Fruit fly (Drosophila melanogaster) whole organism, embryonic: ENCODE data around the gene Dis3l2.

ENCODE experiments used
- ATbp ChIP-seq: fragments of 200-800 bp; sonication (Bioruptor generic); optimal IDR thresholded peaks from 2 replicates; lab custom pipeline; 2017; ENCODE audit warnings: missing biosample characterization, mild to moderate bottlenecking, missing genetic modification characterization, missing genetic modification reagents
- CG12942 ChIP-seq: fragments of 200-800 bp; sonication (Bioruptor generic); optimal IDR thresholded peaks from 3 replicates; lab custom pipeline; 2016; ENCODE audit warnings: missing biosample characterization, missing genetic modification characterization
- CG14667 ChIP-seq: fragments of 200-800 bp; sonication (Bioruptor generic); IDR thresholded peaks from 2 replicates; pipeline ENCODE4 v1.3.6; 2022; ENCODE audit warnings: missing biosample characterization, missing genetic modification characterization
- CG14965 ChIP-seq: fragments of 200-800 bp; sonication (Bioruptor generic); optimal IDR thresholded peaks from 2 replicates; lab custom pipeline; 2016; ENCODE audit warnings: missing biosample characterization, missing genetic modification characterization, borderline replicate concordance
- CG17829 ChIP-seq: fragments of 200-800 bp; optimal IDR thresholded peaks from 2 replicates; lab custom pipeline; 2019; ENCODE audit warnings: missing biosample characterization, mild to moderate bottlenecking, missing genetic modification characterization, moderate library complexity
- CG17912 ChIP-seq: fragments of 200-800 bp; sonication (Bioruptor generic); optimal IDR thresholded peaks from 2 replicates; lab custom pipeline; 2018; ENCODE audit warnings: missing biosample characterization, mild to moderate bottlenecking, missing genetic modification characterization
- CG18476 ChIP-seq: fragments of 200-800 bp; sonication (Bioruptor generic); optimal IDR thresholded peaks from 2 replicates; lab custom pipeline; 2016; ENCODE audit warnings: missing biosample characterization, mild to moderate bottlenecking, missing genetic modification characterization
- CG4707 ChIP-seq: fragments of 200-800 bp; sonication (Bioruptor generic); optimal IDR thresholded peaks from 2 replicates; lab custom pipeline; 2018; ENCODE audit warnings: missing biosample characterization, mild to moderate bottlenecking, missing genetic modification characterization, moderate library complexity
- CG4730 ChIP-seq: fragments of 200-800 bp; sonication (Bioruptor generic); IDR thresholded peaks from 2 replicates; pipeline ENCODE4 v1.3.6; 2022; ENCODE audit warnings: missing biosample characterization, missing genetic modification characterization
- CG6683 ChIP-seq: fragments of 200-800 bp; sonication (Bioruptor generic); optimal IDR thresholded peaks from 2 replicates; lab custom pipeline; 2017; ENCODE audit warnings: missing biosample characterization, mild to moderate bottlenecking, missing genetic modification characterization, missing genetic modification reagents
- CG7271 ChIP-seq: fragments of 200-800 bp; sonication (Bioruptor generic); optimal IDR thresholded peaks from 2 replicates; lab custom pipeline; 2018; ENCODE audit warnings: missing biosample characterization, mild to moderate bottlenecking, missing genetic modification characterization, moderate library complexity
- CG7786 ChIP-seq: fragments of 200-800 bp; sonication (Bioruptor generic); optimal IDR thresholded peaks from 2 replicates; lab custom pipeline; 2016; ENCODE audit warnings: missing biosample characterization, missing genetic modification characterization
- CG7839 ChIP-seq: fragments of 200-800 bp; sonication (Bioruptor generic); optimal IDR thresholded peaks from 3 replicates; lab custom pipeline; 2018; ENCODE audit warnings: missing biosample characterization, mild to moderate bottlenecking, missing genetic modification characterization, moderate library complexity
- CG8388 ChIP-seq: fragments of 200-800 bp; sonication (Bioruptor generic); optimal IDR thresholded peaks from 2 replicates; lab custom pipeline; 2019; ENCODE audit warnings: missing biosample characterization, mild to moderate bottlenecking, missing genetic modification characterization, moderate library complexity
- Dad ChIP-seq: fragments of 200-800 bp; sonication (Bioruptor generic); optimal IDR thresholded peaks from 3 replicates; lab custom pipeline; 2016; ENCODE audit warnings: missing biosample characterization, missing genetic modification characterization
- Dp ChIP-seq: fragments of 200-800 bp; sonication (Bioruptor generic); optimal IDR thresholded peaks from 2 replicates; lab custom pipeline; 2018; ENCODE audit warnings: missing biosample characterization, mild to moderate bottlenecking, missing genetic modification characterization, moderate library complexity
- E2f1 ChIP-seq: fragments of 200-800 bp; sonication (Bioruptor generic); IDR thresholded peaks from 2 replicates; pipeline ENCODE4 v1.3.6; 2022; ENCODE audit warnings: missing biosample characterization, missing genetic modification characterization
- Ets97D ChIP-seq: fragments of 200-800 bp; sonication (Bioruptor generic); optimal IDR thresholded peaks from 3 replicates; lab custom pipeline; 2016; ENCODE audit warnings: missing biosample characterization, missing genetic modification characterization
- H15 ChIP-seq: fragments of 200-800 bp; sonication (Bioruptor generic); IDR thresholded peaks from 3 replicates; pipeline ENCODE4 v1.3.6; 2022; ENCODE audit warnings: missing biosample characterization, missing genetic modification characterization
- HHEX ChIP-seq: fragments of 200-800 bp; sonication (Bioruptor generic); optimal IDR thresholded peaks from 3 replicates; lab custom pipeline; 2017; ENCODE audit warnings: missing biosample characterization, mild to moderate bottlenecking, missing genetic modification characterization, missing genetic modification reagents
- Mad ChIP-seq: fragments of 200-800 bp; sonication (Bioruptor generic); optimal IDR thresholded peaks from 2 replicates; lab custom pipeline; 2016; ENCODE audit warnings: missing biosample characterization, missing genetic modification characterization
- Nf-YA ChIP-seq: fragments of 200-800 bp; sonication (Bioruptor generic); IDR thresholded peaks from 2 replicates; pipeline ENCODE4 v1.3.6; 2022; ENCODE audit warnings: missing biosample characterization, missing genetic modification characterization
- Nf-YC ChIP-seq: fragments of 200-800 bp; optimal IDR thresholded peaks from 3 replicates; lab custom pipeline; 2019; ENCODE audit warnings: missing biosample characterization, mild to moderate bottlenecking, missing genetic modification characterization, moderate library complexity
- Optix ChIP-seq: fragments of 200-800 bp; sonication (Bioruptor generic); IDR thresholded peaks from 3 replicates; pipeline ENCODE4 v1.3.6; 2022; ENCODE audit warnings: missing biosample characterization, missing genetic modification characterization
- Ptx1 ChIP-seq: fragments of 200-800 bp; sonication (Bioruptor generic); IDR thresholded peaks from 2 replicates; pipeline ENCODE4 v1.3.6; 2022; ENCODE audit warnings: missing biosample characterization, missing genetic modification characterization
- Ravus ChIP-seq: fragments of 200-800 bp; sonication (Bioruptor generic); IDR thresholded peaks from 2 replicates; pipeline ENCODE4 v1.3.6; 2022; ENCODE audit warnings: missing biosample characterization, missing genetic modification characterization
- Spps ChIP-seq: fragments of 200-800 bp; sonication (Bioruptor generic); optimal IDR thresholded peaks from 2 replicates; lab custom pipeline; 2018; ENCODE audit warnings: missing biosample characterization, mild to moderate bottlenecking, missing genetic modification characterization
- ash1 ChIP-seq: fragments of 200-800 bp; sonication (Bioruptor generic); optimal IDR thresholded peaks from 2 replicates; lab custom pipeline; 2018; ENCODE audit warnings: missing biosample characterization, mild to moderate bottlenecking, missing genetic modification characterization
- bigmax ChIP-seq: fragments of 200-800 bp; sonication (Bioruptor generic); optimal IDR thresholded peaks from 2 replicates; lab custom pipeline; 2018; ENCODE audit warnings: missing biosample characterization, mild to moderate bottlenecking, missing genetic modification characterization
- dimm ChIP-seq: fragments of 200-800 bp; sonication (Bioruptor generic); IDR thresholded peaks from 2 replicates; pipeline ENCODE4 v1.3.6; 2022; ENCODE audit warnings: missing biosample characterization, missing genetic modification characterization
- dpn ChIP-seq, 2 experiments: fragments of 200-800 bp; sonication (Bioruptor generic); optimal IDR thresholded peaks; 3 replicates each; lab custom pipeline; 2016; ENCODE audit warnings: missing biosample characterization in 2 of 2, missing genetic modification characterization in 2 of 2
- fd102C ChIP-seq: fragments of 200-800 bp; sonication (Bioruptor generic); optimal IDR thresholded peaks from 2 replicates; lab custom pipeline; 2018; ENCODE audit warnings: missing biosample characterization, mild to moderate bottlenecking, missing genetic modification characterization, moderate library complexity
- gcm ChIP-seq: fragments of 200-800 bp; sonication (Bioruptor generic); optimal IDR thresholded peaks from 2 replicates; lab custom pipeline; 2019; ENCODE audit warnings: missing biosample characterization, mild to moderate bottlenecking, missing genetic modification characterization, moderate library complexity
- gcm2 ChIP-seq: fragments of 200-800 bp; sonication (Bioruptor generic); optimal IDR thresholded peaks from 2 replicates; lab custom pipeline; 2016; ENCODE audit warnings: missing biosample characterization, missing genetic modification characterization
- insv ChIP-seq, 2 experiments: fragments of 200-800 bp; sonication (Bioruptor generic); optimal IDR thresholded peaks; 3 replicates each; lab custom pipeline; 2016 to 2018; ENCODE audit warnings: missing biosample characterization in 2 of 2, missing genetic modification characterization in 2 of 2
- jing ChIP-seq: fragments of 200-800 bp; sonication (Bioruptor generic); optimal IDR thresholded peaks from 2 replicates; lab custom pipeline; 2018; ENCODE audit warnings: missing biosample characterization, mild to moderate bottlenecking, missing genetic modification characterization
- lov ChIP-seq, 2 experiments: fragments of 200-800 bp in 1 of 2; fragments of >200 bp in 1 of 2; sonication (Bioruptor generic) in 1 of 2; IDR thresholded peaks in 1 of 2; optimal IDR thresholded peaks in 1 of 2; 2 replicates in 1 of 2; 3 replicates in 1 of 2; pipeline versions ENCODE4 v1.3.6 to Lab custom; 2017 to 2022; ENCODE audit warnings: missing biosample characterization in 1 of 2, missing genetic modification characterization in 1 of 2
- org-1 ChIP-seq: fragments of 200-800 bp; sonication (Bioruptor generic); optimal IDR thresholded peaks from 2 replicates; lab custom pipeline; 2017; ENCODE audit warnings: missing biosample characterization, missing genetic modification characterization
- pan ChIP-seq, 4 experiments: fragments of >200 bp in 3 of 4; fragments of 200-800 bp in 1 of 4; sonication (Bioruptor generic) in 1 of 4; optimal IDR thresholded peaks in 3 of 4; IDR thresholded peaks in 1 of 4; 2 replicates each; pipeline versions ENCODE4 v1.3.6 to Lab custom; 2017 to 2022; ENCODE audit warnings: missing biosample characterization in 2 of 4, missing genetic modification characterization in 2 of 4, mixed read lengths in 1 of 4
- pzg ChIP-seq: fragments of 200-800 bp; sonication (Bioruptor generic); optimal IDR thresholded peaks from 3 replicates; lab custom pipeline; 2018; ENCODE audit warnings: missing biosample characterization, mild to moderate bottlenecking, missing genetic modification characterization, moderate library complexity
- ro ChIP-seq: fragments of 200-800 bp; sonication (Bioruptor generic); IDR thresholded peaks from 2 replicates; pipeline ENCODE4 v1.3.6; 2022; ENCODE audit warnings: missing biosample characterization, missing genetic modification characterization
- sc ChIP-seq, 3 experiments: fragments of >200 bp in 2 of 3; fragments of 200-800 bp in 1 of 3; sonication (Bioruptor generic) in 1 of 3; optimal IDR thresholded peaks; 2 replicates in 2 of 3; 3 replicates in 1 of 3; lab custom pipeline; 2017; ENCODE audit warnings: mild to moderate bottlenecking in 1 of 3, missing biosample characterization in 1 of 3, missing genetic modification characterization in 1 of 3, missing genetic modification reagents in 1 of 3
- sima ChIP-seq: fragments of 200-800 bp; sonication (Bioruptor generic); optimal IDR thresholded peaks from 2 replicates; lab custom pipeline; 2016; ENCODE audit warnings: missing biosample characterization, missing genetic modification characterization
- sug ChIP-seq: fragments of 200-800 bp; optimal IDR thresholded peaks from 2 replicates; lab custom pipeline; 2019; ENCODE audit warnings: missing biosample characterization, mild to moderate bottlenecking, missing genetic modification characterization, moderate library complexity
- tin ChIP-seq: fragments of 200-800 bp; sonication (Bioruptor generic); optimal IDR thresholded peaks from 3 replicates; lab custom pipeline; 2016; ENCODE audit warnings: missing biosample characterization, missing genetic modification characterization
- trem ChIP-seq: fragments of 200-800 bp; optimal IDR thresholded peaks from 3 replicates; lab custom pipeline; 2019; ENCODE audit warnings: missing biosample characterization, mild to moderate bottlenecking, missing genetic modification characterization, moderate library complexity
- vnd ChIP-seq: fragments of 200-800 bp; sonication (Bioruptor generic); IDR thresholded peaks from 3 replicates; pipeline ENCODE4 v1.3.6; 2022; ENCODE audit warnings: missing biosample characterization, missing genetic modification characterization; ENCODE audit not compliant: partially characterized antibody
- wdn ChIP-seq: fragments of 200-800 bp; sonication (Bioruptor generic); IDR thresholded peaks from 2 replicates; pipeline ENCODE4 v1.3.6; 2022; ENCODE audit warnings: missing biosample characterization, missing genetic modification characterization

Gene Dis3l2

dm6 chr3L:264378-265151, 52.1 kb downstream of the Dis3l2 start, which contains the start of the genes Tudor-SN and mRpL17 (continued):
- TF ChIP-seq CG14667 (GFP tag; lab: Robert Waterston, UW) = no peak
- no peak for TF ChIP-seq CG6683 (GFP tag; lab: Kevin White, UChicago)
- TF ChIP-seq HHEX (GFP tag; lab: Kevin White, UChicago) = no peak
- TF ChIP-seq jing = no peak
- TF ChIP-seq ro (GFP tag; lab: Robert Waterston, UW) = no peak
- TF ChIP-seq E2f1 (GFP tag; lab: Robert Waterston, UW) = no peak
- no peak for TF ChIP-seq Spps (tag; lab: Kevin White, UChicago)
- TF ChIP-seq trem (tag; lab: Kevin White, UChicago) = peak; percentile 98
- TF ChIP-seq org-1 (GFP tag; lab: Kevin White, UChicago) = no peak
- peak; percentile 39 for TF ChIP-seq CG17829 (tag; lab: Kevin White, UChicago)
- no peak for TF ChIP-seq Dad (GFP tag; lab: Kevin White, UChicago)
- TF ChIP-seq CG14965 (GFP tag; lab: Kevin White, UChicago) = no peak
- TF ChIP-seq dimm (GFP tag; lab: Robert Waterston, UW) = no peak
- no peak for TF ChIP-seq insv (GFP tag; optimal IDR thresholded peaks at IDR 0.05; lab: Kevin White, UChicago)
- TF ChIP-seq CG17912 (GFP tag; lab: Kevin White, UChicago) = no peak
- TF ChIP-seq pan (optimal IDR thresholded peaks at IDR 0.05; lab: Kevin White, UChicago) = no peak
- peak in 1 of 2 experiments; percentile 27 for TF ChIP-seq pan (GFP tag; optimal IDR thresholded peaks at IDR 0.05 in 1 of 2, IDR thresholded peaks at IDR 0.05 in 1 of 2)
- peak; percentile 49 for TF ChIP-seq pzg (GFP tag; lab: Kevin White, UChicago)
- TF ChIP-seq ATbp (GFP tag; lab: Kevin White, UChicago) = no peak
- no peak for TF ChIP-seq sc (optimal IDR thresholded peaks at IDR 0.05; lab: Kevin White, UChicago)
- peak; percentile 15 for TF ChIP-seq sc (GFP tag; optimal IDR thresholded peaks at IDR 0.05; lab: Kevin White, UChicago)
- no peak for TF ChIP-seq ash1 (GFP tag; lab: Kevin White, UChicago)
- TF ChIP-seq Ets97D (GFP tag; lab: Kevin White, UChicago) = peak; percentile 42
- TF ChIP-seq Nf-YA = no peak
- no peak for TF ChIP-seq gcm2
- peak; percentile 7 to 37 for TF ChIP-seq dpn (GFP tag; optimal IDR thresholded peaks at IDR 0.05; lab: Kevin White, UChicago)
- peak; percentile 9 for TF ChIP-seq CG8388 (GFP tag; lab: Kevin White, UChicago)
- TF ChIP-seq CG7271 (tag; lab: Kevin White, UChicago) = no peak
- TF ChIP-seq CG7839 (tag; lab: Kevin White, UChicago) = peak; percentile 16
- no peak for TF ChIP-seq CG12942 (GFP tag; lab: Kevin White, UChicago)
- peak; percentile 98 for TF ChIP-seq vnd
- no peak for TF ChIP-seq H15 (GFP tag; lab: Robert Waterston, UW)
- TF ChIP-seq Nf-YC = peak; percentile 57
- TF ChIP-seq tin (GFP tag; lab: Kevin White, UChicago) = peak; percentile 30
- TF ChIP-seq Ravus (GFP tag; lab: Robert Waterston, UW) = no peak
- no peak for TF ChIP-seq lov (optimal IDR thresholded peaks at IDR 0.05; lab: Kevin White, UChicago)
- no peak for TF ChIP-seq lov (GFP tag; IDR thresholded peaks at IDR 0.05; lab: Robert Waterston, UW)
- TF ChIP-seq CG4707 (GFP tag; lab: Kevin White, UChicago) = no peak
- no peak for TF ChIP-seq CG4730 (GFP tag; lab: Robert Waterston, UW)
- peak; percentile 53 for TF ChIP-seq Dp
- no peak for TF ChIP-seq CG18476 (GFP tag; lab: Kevin White, UChicago)
- no peak for TF ChIP-seq Optix (GFP tag; lab: Robert Waterston, UW)
- peak; percentile 29; the same call in 1 of the 2 replicates for TF ChIP-seq Ptx1 (GFP tag; lab: Robert Waterston, UW)
- no peak for TF ChIP-seq fd102C (GFP tag; lab: Kevin White, UChicago)
- TF ChIP-seq sima = no peak
- peak; percentile 41 for TF ChIP-seq sug
- peak; percentile 38 for TF ChIP-seq bigmax (GFP tag; lab: Kevin White, UChicago)
- TF ChIP-seq gcm = no peak
- no peak for TF ChIP-seq Mad
- TF ChIP-seq CG7786 = no peak
- TF ChIP-seq wdn (GFP tag; lab: Robert Waterston, UW) = no peak
